Worm (Caenorhabditis elegans) whole organism, L2 larva: Measurements from ENCODE around the gene T01D1.7.

Experiments
- C34F6.9 ChIP-seq: fragments of 150-350 bp; optimal IDR thresholded peaks from 2 replicates; lab custom pipeline; 2014; ENCODE audit warnings: missing biosample characterization, missing genetic modification characterization
- R02D3.7 ChIP-seq: fragments of 150-350 bp; optimal IDR thresholded peaks from 2 replicates; lab custom pipeline; 2014; ENCODE audit warnings: missing biosample characterization, missing genetic modification characterization
- Y55F3AM.14 ChIP-seq: fragments of 200-800 bp; sonication (Bioruptor generic); optimal IDR thresholded peaks from 2 replicates; lab custom pipeline; 2018; ENCODE audit warnings: mild to moderate bottlenecking, missing genetic modification characterization, missing compliant biosample characterization
- ZK546.5 ChIP-seq: sonication (generic microtip); optimal IDR thresholded peaks from 2 replicates; lab custom pipeline; 2017; ENCODE audit warnings: missing biosample characterization, missing genetic modification characterization
- aly-2 ChIP-seq: fragments of 150-350 bp; optimal IDR thresholded peaks from 2 replicates; lab custom pipeline; 2014; ENCODE audit warnings: missing biosample characterization, missing genetic modification characterization
- ama-1 ChIP-seq: fragments of 150-350 bp; optimal IDR thresholded peaks from 2 replicates; lab custom pipeline; 2018; ENCODE audit warnings: inconsistent platforms
- ceh-16 ChIP-seq: fragments of 150-350 bp; optimal IDR thresholded peaks from 2 replicates; lab custom pipeline; 2014; ENCODE audit warnings: missing biosample characterization, missing genetic modification characterization
- ceh-82 ChIP-seq: fragments of 150-350 bp; optimal IDR thresholded peaks from 2 replicates; lab custom pipeline; 2014; ENCODE audit warnings: missing biosample characterization, missing genetic modification characterization
- crh-2 ChIP-seq: sonication (generic microtip); optimal IDR thresholded peaks from 2 replicates; lab custom pipeline; 2017; ENCODE audit warnings: missing biosample characterization, missing genetic modification characterization
- dmd-4 ChIP-seq: sonication (generic microtip); optimal IDR thresholded peaks from 2 replicates; lab custom pipeline; 2017; ENCODE audit warnings: missing biosample characterization, missing genetic modification characterization
- egl-27 ChIP-seq: sonication (generic microtip); optimal IDR thresholded peaks from 3 replicates; lab custom pipeline; 2017; ENCODE audit warnings: missing biosample characterization, missing genetic modification reagents, missing genetic modification characterization
- elt-1 ChIP-seq: fragments of 150-350 bp; optimal IDR thresholded peaks from 2 replicates; lab custom pipeline; 2014; ENCODE audit warnings: missing biosample characterization, missing genetic modification characterization
- elt-3 ChIP-seq: sonication (generic microtip); optimal IDR thresholded peaks from 2 replicates; lab custom pipeline; 2017; ENCODE audit warnings: missing biosample characterization, missing genetic modification characterization
- fos-1 ChIP-seq: fragments of 150-350 bp; optimal IDR thresholded peaks from 2 replicates; lab custom pipeline; 2014; ENCODE audit warnings: missing biosample characterization, missing genetic modification characterization
- gmeb-1 ChIP-seq: fragments of 150-350 bp; optimal IDR thresholded peaks from 2 replicates; lab custom pipeline; 2014; ENCODE audit warnings: missing biosample characterization, missing genetic modification characterization
- lin-11 ChIP-seq: fragments of 150-350 bp; sonication (generic microtip); optimal IDR thresholded peaks from 2 replicates; lab custom pipeline; 2014; ENCODE audit warnings: missing biosample characterization, missing genetic modification characterization, inconsistent platforms, mixed read lengths
- lin-13 ChIP-seq: fragments of 150-350 bp; optimal IDR thresholded peaks from 2 replicates; lab custom pipeline; 2014; ENCODE audit warnings: missing biosample characterization, missing genetic modification reagents, missing genetic modification characterization
- lin-39 ChIP-seq: fragments of 150-350 bp; optimal IDR thresholded peaks from 2 replicates; lab custom pipeline; 2014; ENCODE audit warnings: missing biosample characterization, missing genetic modification reagents, missing genetic modification characterization
- lsy-2 ChIP-seq, 2 experiments: fragments of 150-350 bp in 1 of 2; sonication (generic microtip) in 1 of 2; optimal IDR thresholded peaks; 2 replicates each; lab custom pipeline; 2014 to 2017; ENCODE audit warnings: missing biosample characterization in 2 of 2, missing genetic modification characterization in 2 of 2
- mdl-1 ChIP-seq, 2 experiments: fragments of 150-350 bp in 1 of 2; sonication (generic microtip) in 1 of 2; optimal IDR thresholded peaks; 2 replicates each; lab custom pipeline; 2017; ENCODE audit warnings: missing biosample characterization in 2 of 2, missing genetic modification characterization in 2 of 2
- nhr-11 ChIP-seq: fragments of 150-350 bp; optimal IDR thresholded peaks from 2 replicates; lab custom pipeline; 2014; ENCODE audit warnings: missing biosample characterization, missing genetic modification characterization
- nhr-12 ChIP-seq: fragments of 150-350 bp; optimal IDR thresholded peaks from 2 replicates; lab custom pipeline; 2014; ENCODE audit warnings: missing biosample characterization, missing genetic modification characterization
- nhr-129 ChIP-seq: fragments of 150-350 bp; optimal IDR thresholded peaks from 2 replicates; lab custom pipeline; 2014; ENCODE audit warnings: missing biosample characterization, missing genetic modification characterization
- nhr-21 ChIP-seq: fragments of 150-350 bp; optimal IDR thresholded peaks from 2 replicates; lab custom pipeline; 2014; ENCODE audit warnings: missing biosample characterization, missing genetic modification characterization
- nhr-23 ChIP-seq: fragments of 150-350 bp; optimal IDR thresholded peaks from 2 replicates; lab custom pipeline; 2014; ENCODE audit warnings: missing biosample characterization, missing genetic modification reagents, missing genetic modification characterization
- nhr-237 ChIP-seq: fragments of 150-350 bp; optimal IDR thresholded peaks from 2 replicates; lab custom pipeline; 2014; ENCODE audit warnings: missing biosample characterization, missing genetic modification characterization
- nhr-25 ChIP-seq: fragments of 150-350 bp; sonication (generic microtip); optimal IDR thresholded peaks from 3 replicates; lab custom pipeline; 2014; ENCODE audit warnings: missing biosample characterization, missing genetic modification characterization
- nhr-77 ChIP-seq: fragments of 150-350 bp; optimal IDR thresholded peaks from 2 replicates; lab custom pipeline; 2014; ENCODE audit warnings: missing biosample characterization, missing genetic modification characterization
- peb-1 ChIP-seq: fragments of 150-350 bp; optimal IDR thresholded peaks from 2 replicates; lab custom pipeline; 2014; ENCODE audit warnings: missing biosample characterization, missing genetic modification characterization
- sem-4 ChIP-seq: fragments of 150-350 bp; optimal IDR thresholded peaks from 2 replicates; lab custom pipeline; 2014; ENCODE audit warnings: missing biosample characterization, missing genetic modification reagents, missing genetic modification characterization
- sma-3 ChIP-seq: sonication (generic microtip); optimal IDR thresholded peaks from 2 replicates; lab custom pipeline; 2016; ENCODE audit warnings: missing genetic modification reagents, missing genetic modification characterization, missing compliant biosample characterization
- snpc-4 ChIP-seq: fragments of 150-350 bp; optimal IDR thresholded peaks from 2 replicates; lab custom pipeline; 2014; ENCODE audit warnings: missing biosample characterization, missing genetic modification characterization
- unc-55 ChIP-seq: fragments of 150-350 bp; sonication (generic microtip); optimal IDR thresholded peaks from 3 replicates; lab custom pipeline; 2014; ENCODE audit warnings: missing biosample characterization, missing genetic modification reagents, missing genetic modification characterization
- unc-62 ChIP-seq: fragments of 150-350 bp; optimal IDR thresholded peaks from 2 replicates; lab custom pipeline; 2014; ENCODE audit warnings: missing biosample characterization, missing genetic modification reagents, missing genetic modification characterization
- zag-1 ChIP-seq: fragments of 150-350 bp; optimal IDR thresholded peaks from 2 replicates; lab custom pipeline; 2014; ENCODE audit warnings: missing biosample characterization, missing genetic modification characterization
- ztf-1 ChIP-seq: fragments of 200-800 bp; sonication (Bioruptor generic); conservative IDR thresholded peaks from 2 replicates; pipeline ENCODE4 v1.3.6; 2022; ENCODE audit warnings: missing genetic modification characterization, missing compliant biosample characterization
- ztf-11 ChIP-seq: sonication (generic microtip); optimal IDR thresholded peaks from 2 replicates; lab custom pipeline; 2017; ENCODE audit warnings: missing biosample characterization, missing genetic modification characterization
- ztf-4 ChIP-seq: fragments of 150-350 bp; optimal IDR thresholded peaks from 2 replicates; lab custom pipeline; 2014; ENCODE audit warnings: missing biosample characterization, missing genetic modification characterization

Gene T01D1.7

DNA sequence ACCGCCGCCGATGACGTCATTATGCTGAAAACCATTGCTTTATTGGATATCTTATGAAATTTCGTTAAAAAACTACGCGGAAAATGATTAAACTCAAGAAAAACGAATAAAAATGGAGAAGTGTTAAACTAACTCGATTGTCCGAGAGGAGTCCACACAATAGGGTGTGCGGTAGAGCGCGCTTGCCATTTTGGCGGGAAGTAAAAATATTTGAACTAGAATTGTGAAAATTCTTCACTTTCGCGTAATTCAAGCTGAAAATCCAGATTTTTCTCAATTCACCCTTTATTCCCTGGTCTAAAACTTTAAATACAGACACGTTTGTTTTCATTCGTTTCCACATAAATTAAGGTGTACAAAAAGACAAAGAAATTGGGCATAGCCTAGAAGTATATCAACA, 43.0 kb upstream of the T01D1.7 start, which contains the start of gene F48A11.4 (continued):
- TF ChIP-seq nhr-23 (tag; lab: Kevin White, UChicago): no peak
- peak; percentile 96 for TF ChIP-seq sma-3 (GFP tag; lab: Kevin White, UChicago)
- no peak for TF ChIP-seq elt-3
- TF ChIP-seq gmeb-1 (tag; lab: Kevin White, UChicago): peak; percentile 100
- peak; percentile 94 for TF ChIP-seq nhr-21 (tag; lab: Kevin White, UChicago)
- peak; percentile 34 for TF ChIP-seq ZK546.5 (tag; lab: Kevin White, UChicago)
- TF ChIP-seq ztf-1: 0 out of 2 replicates have a peak, but pooled peaks have one; percentile 49
- peak; percentile 64 for TF ChIP-seq nhr-237 (tag; lab: Kevin White, UChicago)
- TF ChIP-seq snpc-4 (tag; lab: Kevin White, UChicago): peak; percentile 84
- peak; percentile 93 for TF ChIP-seq egl-27 (tag; lab: Kevin White, UChicago)
- TF ChIP-seq nhr-25 (tag; lab: Kevin White, UChicago): peak; percentile 96
- peak; percentile 61 for TF ChIP-seq zag-1 (tag; lab: Kevin White, UChicago)
- TF ChIP-seq nhr-129 (tag; lab: Kevin White, UChicago): peak; percentile 92

DNA sequence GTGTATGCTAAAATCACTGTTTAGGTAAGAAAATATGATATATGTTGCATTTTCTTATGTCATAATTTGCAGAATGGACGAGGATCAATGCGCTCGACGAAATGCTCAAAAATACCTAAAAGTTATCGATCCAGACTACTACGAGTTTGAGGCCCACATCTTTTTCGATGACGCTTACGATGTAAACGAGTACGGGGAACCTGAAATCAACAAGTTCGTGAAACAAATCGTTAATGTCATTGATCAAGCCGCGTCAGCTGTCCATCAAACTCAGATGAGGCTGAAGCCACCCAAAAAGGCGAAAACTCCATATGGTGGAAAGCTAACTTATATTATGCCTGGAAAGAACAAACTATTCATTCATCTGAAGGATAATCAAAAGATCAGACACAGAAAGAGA, 34.5 kb upstream of the T01D1.7 start:
- TF ChIP-seq ceh-16 (tag; lab: Kevin White, UChicago) (no peak), C34F6.9 (tag; lab: Kevin White, UChicago) (no peak), ceh-82 (no peak), ztf-1 (no peak), lin-11 (tag; lab: Kevin White, UChicago) (no peak), ztf-11 (tag; lab: Kevin White, UChicago) (no peak), lsy-2 (tag; optimal IDR thresholded peaks at IDR 0.05; lab: Kevin White, UChicago) (no peak), nhr-12 (tag; lab: Kevin White, UChicago) (no peak), elt-3 (no peak), lin-13 (GFP tag; lab: Kevin White, UChicago) (no peak), ztf-4 (tag; lab: Kevin White, UChicago) (no peak), snpc-4 (tag; lab: Kevin White, UChicago) (no peak), nhr-11 (tag; lab: Kevin White, UChicago) (no peak), nhr-25 (tag; lab: Kevin White, UChicago) (no peak), gmeb-1 (tag; lab: Kevin White, UChicago) (no peak), Y55F3AM.14 (no peak), nhr-77 (no peak), peb-1 (tag; lab: Kevin White, UChicago) (no peak), unc-62 (GFP tag; lab: Kevin White, UChicago) (no peak), zag-1 (tag; lab: Kevin White, UChicago) (no peak)

DNA sequence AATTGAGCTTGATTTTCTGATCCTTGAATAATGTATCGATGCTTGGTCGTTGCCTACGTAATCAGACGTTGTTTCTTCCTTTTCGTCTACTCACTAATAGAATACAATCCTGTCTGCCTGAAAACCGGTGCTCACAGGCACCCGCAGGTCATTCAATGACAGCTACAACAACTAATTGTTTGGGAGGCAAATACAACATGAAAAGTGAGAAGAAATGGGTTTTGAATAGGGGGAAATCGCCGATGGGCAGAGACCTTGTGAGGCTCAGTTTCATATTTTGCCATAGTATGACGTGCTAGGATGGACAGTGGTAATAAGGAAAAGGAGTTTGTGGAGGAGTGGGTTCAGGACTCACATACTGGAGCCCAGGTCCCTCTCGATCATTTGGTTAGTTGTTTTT, 23.1 kb upstream of the T01D1.7 start, which contains the start of gene chs-2:
chs-2 (plus strand) TSS at position 301 of the 400 bp plus-strand sequence.
- TF ChIP-seq sem-4 (tag; lab: Kevin White, UChicago) (no peak), snpc-4 (tag; lab: Kevin White, UChicago) (no peak), elt-3 (no peak), fos-1 (tag; lab: Kevin White, UChicago) (no peak), R02D3.7 (tag; lab: Kevin White, UChicago) (no peak), Y55F3AM.14 (no peak), dmd-4 (tag; lab: Kevin White, UChicago) (no peak), aly-2 (tag; lab: Kevin White, UChicago) (no peak), ceh-82 (no peak), egl-27 (tag; lab: Kevin White, UChicago) (no peak), unc-55 (GFP tag; lab: Kevin White, UChicago) (no peak), sma-3 (GFP tag; lab: Kevin White, UChicago) (no peak), elt-1 (tag; lab: Kevin White, UChicago) (no peak), lin-11 (tag; lab: Kevin White, UChicago) (no peak), lsy-2 (tag; optimal IDR thresholded peaks at IDR 0.05; lab: Kevin White, UChicago) (no peak), unc-62 (GFP tag; lab: Kevin White, UChicago) (no peak), ama-1 (lab: Kevin White, UChicago) (no peak), nhr-77 (no peak)
- TF ChIP-seq, all 48 proteins: peak for 0

DNA sequence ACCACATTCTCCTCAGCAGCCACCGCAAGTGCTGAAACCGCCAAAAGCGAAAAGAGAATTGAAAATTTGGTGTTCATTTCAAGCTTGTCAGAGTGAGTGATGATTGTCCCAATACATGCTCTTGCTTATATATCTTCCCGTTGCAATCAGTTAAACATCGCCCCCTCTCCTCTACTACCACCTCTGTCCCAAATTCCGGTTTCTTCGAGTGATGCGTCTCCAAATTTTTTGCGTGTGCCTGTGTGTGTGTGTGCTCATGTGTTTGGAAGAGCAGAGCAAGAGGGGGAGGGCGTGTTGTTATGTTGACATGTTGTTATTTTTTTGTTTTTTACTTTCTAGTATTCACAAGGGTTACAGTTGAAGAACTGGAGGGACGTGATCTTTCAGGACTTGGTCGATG, 20.9 kb upstream of the T01D1.7 start, which contains the start of gene abu-11:
abu-11 (minus strand) TSS at position 101 of the 400 bp plus-strand sequence.
- TF ChIP-seq ceh-16 (tag; lab: Kevin White, UChicago) (no peak), mdl-1 (tag; optimal IDR thresholded peaks at IDR 0.05; lab: Kevin White, UChicago) (no peak), nhr-77 (no peak), lin-39 (no peak), peb-1 (tag; lab: Kevin White, UChicago) (no peak), dmd-4 (tag; lab: Kevin White, UChicago) (no peak), crh-2 (no peak)
